Worm (Caenorhabditis elegans) whole organism, L3 larva: ENCODE data around the gene hmp-1.

Experiments
- ceh-82 ChIP-seq: fragments of 150-350 bp; optimal IDR thresholded peaks from 2 replicates; lab custom pipeline; 2014; ENCODE audit warnings: missing biosample characterization, missing genetic modification characterization
- ztf-11 ChIP-seq: fragments of 150-350 bp; optimal IDR thresholded peaks from 2 replicates; lab custom pipeline; 2014; ENCODE audit warnings: missing biosample characterization, missing genetic modification characterization

DNA sequence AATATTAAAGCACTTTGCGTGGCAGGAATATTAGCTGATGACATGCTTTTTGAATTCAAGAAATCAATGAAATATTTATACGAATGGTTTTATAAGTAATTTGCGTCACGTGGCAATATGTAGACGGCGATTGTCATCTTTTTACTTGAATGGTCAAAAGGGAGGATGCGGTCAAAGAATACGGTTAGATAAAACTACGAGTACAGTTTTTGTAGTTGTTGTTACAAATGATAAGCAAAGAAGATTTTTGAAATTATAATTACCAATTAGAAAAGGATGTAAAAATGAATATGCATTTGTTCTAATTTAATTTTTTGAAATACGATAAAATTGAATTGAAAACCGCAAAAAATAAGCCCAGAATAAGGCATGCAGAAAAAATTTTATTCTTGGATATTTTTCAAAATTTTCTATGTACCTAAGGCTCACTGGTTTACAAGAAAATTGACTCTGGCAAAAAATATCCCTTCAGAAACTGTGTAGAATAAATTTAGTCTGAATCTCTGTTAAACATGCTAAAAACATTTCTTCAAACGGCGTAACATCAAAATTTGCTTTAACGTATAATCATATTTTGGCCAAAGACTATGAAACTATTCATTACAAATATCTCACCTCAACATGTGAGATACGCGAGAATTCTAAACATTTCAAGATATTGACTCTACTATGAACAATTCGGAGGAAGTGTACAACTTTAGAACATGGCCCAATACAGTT lies 45.6 kb downstream of the hmp-1 start, which contains the start of the genes sodh-2 and srx-76:
- TF ChIP-seq ztf-11 (tag; lab: Kevin White, UChicago), result no peak
- TF ChIP-seq ceh-82, result no peak
